Fruit fly (Drosophila melanogaster) whole organism, pupa: Measurements from ENCODE around the gene CG5194.

ENCODE experiments used
- CG10348 ChIP-seq: fragments of 200-800 bp; sonication (Bioruptor generic); IDR thresholded peaks from 2 replicates; pipeline ENCODE4 v1.3.6; 2022; ENCODE audit warnings: missing biosample characterization, missing genetic modification characterization
- CG12605 ChIP-seq: fragments of 200-800 bp; sonication (Bioruptor generic); IDR thresholded peaks from 2 replicates; pipeline ENCODE4 v1.3.6; 2022; ENCODE audit warnings: missing biosample characterization, missing genetic modification characterization
- CG13204 ChIP-seq: fragments of 200-800 bp; sonication (Bioruptor generic); optimal IDR thresholded peaks from 2 replicates; lab custom pipeline; 2018; ENCODE audit warnings: missing biosample characterization, mild to moderate bottlenecking, missing genetic modification characterization, moderate library complexity
- CG14655 ChIP-seq: fragments of 200-800 bp; sonication (Bioruptor generic); optimal IDR thresholded peaks from 3 replicates; lab custom pipeline; 2017; ENCODE audit warnings: mild to moderate bottlenecking, missing biosample characterization, missing genetic modification reagents, missing genetic modification characterization
- CG15710 ChIP-seq: fragments of 200-800 bp; sonication (Bioruptor generic); optimal IDR thresholded peaks from 2 replicates; lab custom pipeline; 2018; ENCODE audit warnings: missing biosample characterization, mild to moderate bottlenecking, missing genetic modification characterization, moderate library complexity
- CG17806 ChIP-seq: fragments of 200-800 bp; sonication (Bioruptor generic); optimal IDR thresholded peaks from 2 replicates; lab custom pipeline; 2018; ENCODE audit warnings: missing biosample characterization, mild to moderate bottlenecking, missing genetic modification characterization, moderate library complexity
- CG32121 ChIP-seq: fragments of 200-800 bp; sonication (Bioruptor generic); IDR thresholded peaks from 2 replicates; pipeline ENCODE4 v1.3.6; 2022; ENCODE audit warnings: missing biosample characterization, missing genetic modification characterization
- CG34367 ChIP-seq: fragments of 200-800 bp; sonication (Bioruptor generic); optimal IDR thresholded peaks from 2 replicates; lab custom pipeline; 2018; ENCODE audit warnings: missing biosample characterization, mild to moderate bottlenecking, missing genetic modification characterization
- CG4496 ChIP-seq: fragments of 200-800 bp; sonication (Bioruptor generic); IDR thresholded peaks from 3 replicates; pipeline ENCODE4 v1.3.6; 2022; ENCODE audit warnings: missing biosample characterization, missing genetic modification characterization
- CG8159 ChIP-seq: fragments of 200-800 bp; sonication (Bioruptor generic); optimal IDR thresholded peaks from 3 replicates; lab custom pipeline; 2018; ENCODE audit warnings: missing biosample characterization, mild to moderate bottlenecking, missing genetic modification characterization, moderate library complexity
- CG8301 ChIP-seq: fragments of 200-800 bp; sonication (Bioruptor generic); optimal IDR thresholded peaks from 2 replicates; lab custom pipeline; 2018; ENCODE audit warnings: missing biosample characterization, mild to moderate bottlenecking, missing genetic modification characterization
- CG9948 ChIP-seq: fragments of 200-800 bp; sonication (Bioruptor generic); optimal IDR thresholded peaks from 2 replicates; lab custom pipeline; 2018; ENCODE audit warnings: missing biosample characterization, mild to moderate bottlenecking, missing genetic modification characterization, moderate library complexity
- D1 ChIP-seq: fragments of 200-800 bp; sonication (Bioruptor generic); optimal IDR thresholded peaks from 2 replicates; lab custom pipeline; 2018; ENCODE audit warnings: missing biosample characterization, mild to moderate bottlenecking, missing genetic modification characterization, moderate library complexity
- EcR ChIP-seq: fragments of 200-800 bp; sonication (Bioruptor generic); optimal IDR thresholded peaks from 3 replicates; lab custom pipeline; 2019; ENCODE audit warnings: missing biosample characterization, missing genetic modification characterization, mild to moderate bottlenecking, moderate library complexity, missing genetic modification reagents
- Ets98B ChIP-seq: fragments of 200-800 bp; sonication (Bioruptor generic); IDR thresholded peaks from 2 replicates; pipeline ENCODE4 v1.3.6; 2022; ENCODE audit warnings: missing biosample characterization, missing genetic modification characterization
- Pif1A ChIP-seq: fragments of 200-800 bp; sonication (Bioruptor generic); optimal IDR thresholded peaks from 3 replicates; lab custom pipeline; 2016; ENCODE audit warnings: missing biosample characterization, missing genetic modification characterization
- Pif1B ChIP-seq: fragments of 200-800 bp; sonication (Bioruptor generic); optimal IDR thresholded peaks from 3 replicates; lab custom pipeline; 2016; ENCODE audit warnings: missing biosample characterization, missing genetic modification characterization
- Snoo ChIP-seq: fragments of 200-800 bp; sonication (Bioruptor generic); optimal IDR thresholded peaks from 3 replicates; lab custom pipeline; 2017; ENCODE audit warnings: missing biosample characterization, mild to moderate bottlenecking, missing genetic modification characterization, inconsistent platforms
- fd96Ca ChIP-seq: fragments of 200-800 bp; sonication (Bioruptor generic); IDR thresholded peaks from 3 replicates; pipeline ENCODE4 v1.3.6; 2022; ENCODE audit warnings: missing biosample characterization, missing genetic modification characterization
- gl ChIP-seq: fragments of 200-800 bp; sonication (Bioruptor generic); optimal IDR thresholded peaks from 2 replicates; lab custom pipeline; 2018; ENCODE audit warnings: missing biosample characterization, mild to moderate bottlenecking, missing genetic modification characterization
- rn ChIP-seq: fragments of 200-800 bp; sonication (Bioruptor generic); IDR thresholded peaks from 2 replicates; pipeline ENCODE4 v1.3.6; 2022; ENCODE audit warnings: missing biosample characterization, missing genetic modification characterization

Gene CG5194

DNA sequence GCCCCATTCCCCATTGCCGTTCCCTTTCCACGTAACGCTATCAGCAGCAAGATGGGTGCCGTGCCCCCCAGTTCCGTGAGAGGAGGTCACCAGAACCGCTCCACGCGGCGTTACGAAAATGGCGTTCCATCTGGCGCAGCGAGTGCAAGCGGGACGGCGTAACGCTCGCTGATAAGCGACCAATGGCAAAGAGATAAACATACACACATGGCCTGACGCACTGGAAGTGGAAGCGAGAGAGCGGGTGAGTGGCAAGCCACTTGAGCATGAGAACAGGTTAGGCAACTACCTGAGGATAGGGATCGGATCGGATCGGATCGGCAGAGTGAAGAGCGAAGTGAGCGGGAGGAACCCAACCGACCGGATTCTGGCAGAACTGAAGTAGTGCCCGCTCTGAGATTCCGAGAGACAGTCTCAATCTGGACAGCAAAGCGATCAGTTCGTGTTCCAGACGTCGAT is 4.8 kb downstream of the CG5194 start, which contains the start of gene Doc3:
TSS of gene Doc3 (plus strand) at position 409 of the 459 bp plus-strand sequence.
- TF ChIP-seq CG8301 (tag; lab: Kevin White, UChicago) (no peak), D1 (tag; lab: Kevin White, UChicago) (no peak), EcR (GFP tag; lab: Kevin White, UChicago) (peak; percentile 70), CG15710 (no peak), Pif1B (GFP tag; lab: Kevin White, UChicago) (no peak), CG13204 (GFP tag; lab: Kevin White, UChicago) (peak; percentile 38), rn (GFP tag; lab: Robert Waterston, UW) (no peak), Ets98B (GFP tag; lab: Robert Waterston, UW) (0 out of 2 replicates have a peak, but pooled peaks have one; percentile 22), gl (tag; lab: Kevin White, UChicago) (peak; percentile 6), Snoo (no peak), CG32121 (GFP tag; lab: Robert Waterston, UW) (no peak), CG4496 (0 out of 3 replicates have a peak, but pooled peaks have one; percentile 25)

DNA sequence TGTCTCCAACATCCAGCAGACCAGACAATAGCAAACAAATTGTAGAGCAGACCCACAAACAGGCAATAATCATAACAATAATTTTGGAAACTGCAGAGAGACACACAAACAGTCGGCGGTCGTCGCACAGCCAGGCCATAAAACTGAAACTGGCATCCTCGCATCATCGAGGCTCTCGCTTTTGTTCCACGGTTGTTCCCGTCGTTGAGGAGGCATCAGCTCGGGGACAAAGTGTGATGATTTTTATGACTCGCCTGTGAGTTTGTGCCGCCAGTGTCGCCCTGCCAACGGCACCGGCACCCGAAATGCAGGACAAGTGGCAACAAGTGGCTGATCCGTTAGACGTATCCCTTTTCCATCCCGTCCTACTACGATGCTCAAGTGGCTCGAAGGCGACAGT is 6.3 kb downstream of the CG5194 start:
- TF ChIP-seq D1 (tag; lab: Kevin White, UChicago) (no peak), CG14655 (GFP tag; lab: Kevin White, UChicago) (no peak), Pif1A (GFP tag; lab: Kevin White, UChicago) (no peak), fd96Ca (GFP tag; lab: Robert Waterston, UW) (no peak), Ets98B (GFP tag; lab: Robert Waterston, UW) (no peak), CG9948 (tag; lab: Kevin White, UChicago) (no peak), CG15710 (no peak), Snoo (no peak), rn (GFP tag; lab: Robert Waterston, UW) (no peak), gl (tag; lab: Kevin White, UChicago) (no peak), CG12605 (no peak)
- TF ChIP-seq, all 21 proteins: peak for 0

dm6 chr3L:9002527-9002926 is 7.1 kb downstream of the CG5194 start:
- TF ChIP-seq rn (GFP tag; lab: Robert Waterston, UW) (no peak), fd96Ca (GFP tag; lab: Robert Waterston, UW) (no peak), CG13204 (GFP tag; lab: Kevin White, UChicago) (no peak), CG32121 (GFP tag; lab: Robert Waterston, UW) (no peak), CG8159 (tag; lab: Kevin White, UChicago) (no peak), EcR (GFP tag; lab: Kevin White, UChicago) (no peak), CG12605 (no peak)
- TF ChIP-seq, all 21 proteins: peak for 0

DNA sequence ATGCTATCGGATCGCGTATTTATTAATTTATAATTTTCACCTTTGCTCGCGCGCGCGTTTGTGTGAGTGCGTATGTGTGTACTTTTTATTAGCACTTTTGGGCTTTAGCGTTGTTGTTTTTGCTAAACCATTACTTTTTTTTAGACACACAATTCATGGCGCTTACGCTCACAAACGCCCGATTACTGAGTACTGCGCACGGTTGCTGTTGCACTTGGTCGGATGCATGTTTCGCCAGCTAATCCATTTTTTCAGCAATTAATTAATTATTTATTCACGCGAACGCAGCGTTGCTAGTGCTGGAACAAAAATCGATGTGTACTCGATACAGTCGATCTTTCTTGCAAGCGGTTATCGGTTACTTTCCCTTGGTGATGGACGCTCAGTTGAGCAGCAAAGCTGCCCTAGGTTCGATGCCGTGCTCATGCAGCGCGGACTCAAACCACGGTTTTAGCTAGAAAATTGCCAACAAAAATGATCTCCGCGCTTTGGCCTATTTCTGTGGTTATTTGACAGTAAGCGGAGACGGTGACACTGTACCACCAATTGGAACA is 11.9 kb downstream of the CG5194 start, which contains the start of the genes smg and CG5087:
TSS of gene smg (minus strand) at position 304 of the 554 bp plus-strand sequence.
TSS of gene CG5087 (plus strand) at position 499 of the 554 bp plus-strand sequence.
- TF ChIP-seq CG8159 (tag; lab: Kevin White, UChicago) = no peak
- peak; percentile 22; the same call in 1 of the 2 replicates for TF ChIP-seq CG32121 (GFP tag; lab: Robert Waterston, UW)
- no peak for TF ChIP-seq CG4496
- TF ChIP-seq fd96Ca (GFP tag; lab: Robert Waterston, UW) = no peak
- no peak for TF ChIP-seq Pif1A (GFP tag; lab: Kevin White, UChicago)
- TF ChIP-seq rn (GFP tag; lab: Robert Waterston, UW) = 0 out of 2 replicates have a peak, but pooled peaks have one; percentile 10
- no peak for TF ChIP-seq CG15710
- TF ChIP-seq CG12605 = no peak

dm6 chr3L:8996899-8997685 is 12.5 kb downstream of the CG5194 start:
- TF ChIP-seq Pif1A (GFP tag; lab: Kevin White, UChicago) (no peak), CG4496 (no peak; the same call in none of the 3 replicates), D1 (tag; lab: Kevin White, UChicago) (no peak), Snoo (no peak), CG8159 (tag; lab: Kevin White, UChicago) (no peak), rn (GFP tag; lab: Robert Waterston, UW) (no peak), Ets98B (GFP tag; lab: Robert Waterston, UW) (peak; percentile 43; the same call in 1 of the 2 replicates), fd96Ca (GFP tag; lab: Robert Waterston, UW) (no peak), CG12605 (no peak), CG32121 (GFP tag; lab: Robert Waterston, UW) (peak; percentile 22; the same call in 1 of the 2 replicates), CG13204 (GFP tag; lab: Kevin White, UChicago) (peak; percentile 85), CG8301 (tag; lab: Kevin White, UChicago) (no peak), CG34367 (no peak), CG10348 (GFP tag; lab: Robert Waterston, UW) (no peak), CG14655 (GFP tag; lab: Kevin White, UChicago) (no peak), EcR (GFP tag; lab: Kevin White, UChicago) (peak; percentile 23)

DNA sequence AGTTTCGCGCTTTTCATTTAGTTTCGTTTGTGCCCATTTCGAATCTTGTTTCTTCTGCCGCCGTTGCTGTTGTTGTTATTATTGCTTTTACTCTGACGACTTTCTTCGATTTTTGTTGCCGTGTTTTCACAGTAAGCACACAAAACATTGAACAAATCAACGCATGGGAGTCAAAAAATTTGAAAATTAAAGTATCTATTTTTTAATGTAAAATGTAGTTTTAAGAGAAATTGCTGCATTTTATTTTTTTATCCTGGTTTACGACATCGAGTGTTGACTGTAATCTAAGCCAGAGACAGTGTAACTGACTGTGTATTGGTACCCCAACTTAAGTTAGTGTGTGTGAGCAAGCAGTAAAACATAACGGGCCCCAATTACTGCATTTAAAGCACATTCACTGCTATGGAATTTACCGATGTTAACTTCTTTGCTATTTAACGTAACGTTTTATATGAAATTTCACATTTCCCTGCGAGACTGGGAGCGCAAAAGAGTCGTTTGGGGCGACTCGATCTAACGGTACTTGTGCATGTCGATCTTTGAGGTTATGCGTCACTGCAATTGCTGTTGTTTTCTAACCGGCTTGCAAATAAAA is 13.4 kb downstream of the CG5194 start:
- TF ChIP-seq rn (GFP tag; lab: Robert Waterston, UW) = peak; percentile 79
- TF ChIP-seq CG17806 (tag; lab: Kevin White, UChicago) = peak; percentile 74
- TF ChIP-seq Snoo = peak; percentile 79
- TF ChIP-seq fd96Ca (GFP tag; lab: Robert Waterston, UW) = peak; percentile 79; the same call in 2 of the 3 replicates
- peak; percentile 67 for TF ChIP-seq CG10348 (GFP tag; lab: Robert Waterston, UW)
- peak; percentile 95 for TF ChIP-seq CG32121 (GFP tag; lab: Robert Waterston, UW)
- TF ChIP-seq CG8159 (tag; lab: Kevin White, UChicago) = no peak
- peak; percentile 31 for TF ChIP-seq CG34367
- TF ChIP-seq CG14655 (GFP tag; lab: Kevin White, UChicago) = no peak
- TF ChIP-seq EcR (GFP tag; lab: Kevin White, UChicago) = no peak
- no peak for TF ChIP-seq D1 (tag; lab: Kevin White, UChicago)
- peak; percentile 94 for TF ChIP-seq CG4496
- TF ChIP-seq CG13204 (GFP tag; lab: Kevin White, UChicago) = no peak
- TF ChIP-seq CG9948 (tag; lab: Kevin White, UChicago) = peak; percentile 58
- TF ChIP-seq Pif1A (GFP tag; lab: Kevin White, UChicago) = no peak
- peak; percentile 97 for TF ChIP-seq Ets98B (GFP tag; lab: Robert Waterston, UW)
- peak; percentile 92 for TF ChIP-seq CG8301 (tag; lab: Kevin White, UChicago)
- peak; percentile 92 for TF ChIP-seq CG12605
- TF ChIP-seq Pif1B (GFP tag; lab: Kevin White, UChicago) = no peak
- peak; percentile 58 for TF ChIP-seq CG15710
- no peak for TF ChIP-seq gl (tag; lab: Kevin White, UChicago)
